Worm (Caenorhabditis elegans) whole organism, midembryonic: ENCODE results near the gene spl-1.

ENCODE experiments used
- cog-1 ChIP-seq: sonication (generic microtip); optimal IDR thresholded peaks from 2 replicates; lab custom pipeline; 2016; ENCODE audit warnings: missing genetic modification characterization, missing compliant biosample characterization
- flt-1 ChIP-seq: fragments of 200-800 bp; sonication (Bioruptor generic); IDR thresholded peaks from 2 replicates; pipeline ENCODE4 v1.3.6; 2022; ENCODE audit warnings: missing genetic modification characterization, missing compliant biosample characterization
- klf-2 ChIP-seq: fragments of 200-800 bp; sonication (Bioruptor generic); conservative IDR thresholded peaks from 2 replicates; pipeline ENCODE4 v1.3.6; 2022; ENCODE audit warnings: missing genetic modification reagents, missing genetic modification characterization, missing compliant biosample characterization
- med-1 ChIP-seq: sonication (generic microtip); optimal IDR thresholded peaks from 2 replicates; lab custom pipeline; 2017; ENCODE audit warnings: missing genetic modification characterization, mild to moderate bottlenecking, missing compliant biosample characterization, antibody characterized with exemption, missing genetic modification reagents; ENCODE audit not compliant: insufficient read depth
- ref-1 ChIP-seq: fragments of 200-800 bp; sonication (Bioruptor generic); conservative IDR thresholded peaks from 2 replicates; pipeline ENCODE4 v1.3.6; 2022; ENCODE audit warnings: missing genetic modification reagents, missing genetic modification characterization, missing compliant biosample characterization
- tab-1 ChIP-seq: fragments of 200-800 bp; sonication (Bioruptor generic); IDR thresholded peaks from 2 replicates; pipeline ENCODE4 v1.3.6; 2022; ENCODE audit warnings: missing genetic modification characterization, missing compliant biosample characterization
- ztf-23 ChIP-seq: fragments of 200-800 bp; sonication (Bioruptor generic); IDR thresholded peaks from 2 replicates; pipeline ENCODE4 v1.3.6; 2022; ENCODE audit warnings: missing genetic modification reagents, missing genetic modification characterization, missing compliant biosample characterization
- ztf-29 ChIP-seq: fragments of 200-800 bp; sonication (Bioruptor generic); IDR thresholded peaks from 2 replicates; pipeline ENCODE4 v1.3.6; 2022; ENCODE audit warnings: missing genetic modification reagents, missing genetic modification characterization, missing compliant biosample characterization

DNA sequence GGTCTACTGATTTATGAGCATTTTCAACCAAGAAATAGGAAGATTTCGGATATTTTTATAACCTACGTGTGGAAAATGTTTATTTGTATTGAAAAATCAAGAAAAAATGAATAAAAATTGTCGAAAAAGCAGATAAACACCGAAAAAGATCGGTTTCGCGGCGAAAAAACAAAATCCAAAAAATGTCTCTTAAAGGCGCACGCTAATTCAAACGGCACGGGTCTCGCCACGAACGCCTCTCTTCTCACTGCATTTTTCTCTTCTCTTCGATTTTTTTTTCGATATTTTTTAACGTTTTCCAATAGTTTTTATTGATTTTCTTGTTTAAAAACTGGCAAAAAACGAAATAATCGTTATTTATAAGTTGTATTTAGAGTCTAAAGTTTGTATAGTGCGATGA, 42.6 kb upstream of the spl-1 start:
- TF ChIP-seq ref-1 (no peak), flt-1 (GFP tag; lab: Robert Waterston, UW) (no peak), tab-1 (GFP tag; lab: Robert Waterston, UW) (no peak), ztf-23 (GFP tag; lab: Robert Waterston, UW) (no peak), med-1 (GFP tag; lab: Kevin White, UChicago) (no peak), cog-1 (tag; lab: Kevin White, UChicago) (no peak), klf-2 (GFP tag; lab: Robert Waterston, UW) (no peak), ztf-29 (GFP tag; lab: Robert Waterston, UW) (no peak)
